Worm (Caenorhabditis elegans) whole organism, L1 larva: ENCODE data around the gene frm-3.

Source experiments
- Y116A8C.19 ChIP-seq: sonication (generic microtip); optimal IDR thresholded peaks from 2 replicates; lab custom pipeline; 2016; ENCODE audit warnings: missing compliant biosample characterization, missing genetic modification characterization, borderline replicate concordance
- alr-1 ChIP-seq: fragments of 200-800 bp; sonication (Bioruptor generic); optimal IDR thresholded peaks from 2 replicates; lab custom pipeline; 2018; ENCODE audit warnings: borderline replicate concordance, mild to moderate bottlenecking, missing genetic modification characterization, missing compliant biosample characterization
- elt-2 ChIP-seq: sonication (generic microtip); optimal IDR thresholded peaks from 2 replicates; lab custom pipeline; 2016; ENCODE audit warnings: missing genetic modification characterization, mild to moderate bottlenecking, inconsistent platforms, missing compliant biosample characterization, missing genetic modification reagents
- elt-3 ChIP-seq, 6 experiments: fragments of 150-350 bp in 1 of 6; sonication (generic microtip); optimal IDR thresholded peaks; 2 replicates each; lab custom pipeline; 2017 to 2018; ENCODE audit warnings: missing biosample characterization in 6 of 6, missing genetic modification characterization in 6 of 6, inconsistent platforms in 1 of 6
- irx-1 ChIP-seq: sonication (generic microtip); optimal IDR thresholded peaks from 2 replicates; lab custom pipeline; 2016; ENCODE audit warnings: missing genetic modification characterization, missing compliant biosample characterization
- jun-1 ChIP-seq: fragments of 150-350 bp; optimal IDR thresholded peaks from 2 replicates; lab custom pipeline; 2014; ENCODE audit warnings: missing biosample characterization, missing genetic modification reagents, missing genetic modification characterization
- lin-35 ChIP-seq, 2 experiments: fragments of 150-350 bp; optimal IDR thresholded peaks; 2 replicates each; lab custom pipeline; 2014; ENCODE audit warnings: missing biosample characterization in 2 of 2, missing genetic modification characterization in 2 of 2, missing genetic modification reagents in 2 of 2
- nhr-76 ChIP-seq: sonication (generic microtip); optimal IDR thresholded peaks from 2 replicates; lab custom pipeline; 2017; ENCODE audit warnings: missing biosample characterization, missing genetic modification characterization
- sptf-1 ChIP-seq: fragments of 150-350 bp; optimal IDR thresholded peaks from 2 replicates; lab custom pipeline; 2014; ENCODE audit warnings: missing biosample characterization, missing genetic modification characterization
- tlp-1 ChIP-seq: fragments of 150-350 bp; optimal IDR thresholded peaks from 2 replicates; lab custom pipeline; 2014; ENCODE audit warnings: missing biosample characterization, missing genetic modification characterization
- zag-1 ChIP-seq: fragments of 150-350 bp; optimal IDR thresholded peaks from 2 replicates; lab custom pipeline; 2014; ENCODE audit warnings: missing biosample characterization, missing genetic modification characterization

ce11 chrX:11555527-11556137 is 16.7 kb upstream of the frm-3 start:
- TF ChIP-seq Y116A8C.19 (tag; lab: Kevin White, UChicago) (no peak), zag-1 (no peak), elt-3 (tag; optimal IDR thresholded peaks at IDR 0.05; lab: Kevin White, UChicago) (no peak), lin-35 (GFP tag; optimal IDR thresholded peaks at IDR 0.05; lab: Kevin White, UChicago) (no peak), sptf-1 (tag; lab: Kevin White, UChicago) (no peak), tlp-1 (tag; lab: Kevin White, UChicago) (no peak), elt-2 (tag; lab: Kevin White, UChicago) (no peak), nhr-76 (no peak), jun-1 (tag; lab: Kevin White, UChicago) (no peak), alr-1 (tag; lab: Kevin White, UChicago) (no peak), irx-1 (tag; lab: Kevin White, UChicago) (no peak)
